Fruit fly (Drosophila melanogaster) whole organism, embryonic: ENCODE results near the gene asun.
A peak's percentile ranks its signal among the peaks of the same experiment; 100 is the strongest.

Experiments
- B-H1 ChIP-seq: fragments of 200-800 bp; sonication (Bioruptor generic); IDR thresholded peaks from 3 replicates; pipeline ENCODE4 v1.3.6; 2022; ENCODE audit warnings: missing biosample characterization, missing genetic modification characterization
- BEAF-32 ChIP-seq: fragments of 200-800 bp; sonication (Bioruptor generic); optimal IDR thresholded peaks from 3 replicates; lab custom pipeline; 2017; ENCODE audit warnings: missing biosample characterization, missing genetic modification characterization, mild to moderate bottlenecking, moderate library complexity, missing genetic modification reagents
- CG10147 ChIP-seq: fragments of 200-800 bp; sonication (Bioruptor generic); optimal IDR thresholded peaks from 2 replicates; lab custom pipeline; 2019; ENCODE audit warnings: missing biosample characterization, mild to moderate bottlenecking, missing genetic modification characterization, moderate library complexity
- CG10543 ChIP-seq: fragments of 200-800 bp; sonication (Bioruptor generic); optimal IDR thresholded peaks from 3 replicates; lab custom pipeline; 2017; ENCODE audit warnings: missing biosample characterization, mild to moderate bottlenecking, missing genetic modification characterization, moderate library complexity
- CG10979 ChIP-seq: fragments of 200-800 bp; sonication (Bioruptor generic); optimal IDR thresholded peaks from 2 replicates; lab custom pipeline; 2018; ENCODE audit warnings: missing biosample characterization, mild to moderate bottlenecking, missing genetic modification characterization, moderate library complexity
- CG11085 ChIP-seq: fragments of 200-800 bp; sonication (Bioruptor generic); IDR thresholded peaks from 2 replicates; pipeline ENCODE4 v1.3.6; 2022; ENCODE audit warnings: missing biosample characterization, missing genetic modification characterization
- CG11504 ChIP-seq: fragments of 200-800 bp; sonication (Bioruptor generic); optimal IDR thresholded peaks from 3 replicates; lab custom pipeline; 2019; ENCODE audit warnings: missing biosample characterization, mild to moderate bottlenecking, missing genetic modification characterization, moderate library complexity
- CG11695 ChIP-seq: fragments of 200-800 bp; sonication (Bioruptor generic); IDR thresholded peaks from 3 replicates; pipeline ENCODE4 v1.3.6; 2022; ENCODE audit warnings: missing biosample characterization, missing genetic modification characterization
- CG12219 ChIP-seq: fragments of 200-800 bp; sonication (Bioruptor generic); optimal IDR thresholded peaks from 3 replicates; lab custom pipeline; 2018; ENCODE audit warnings: missing biosample characterization, mild to moderate bottlenecking, missing genetic modification characterization
- CG12659 ChIP-seq: fragments of 200-800 bp; sonication (Bioruptor generic); optimal IDR thresholded peaks from 3 replicates; lab custom pipeline; 2017; ENCODE audit warnings: mild to moderate bottlenecking, missing biosample characterization, missing genetic modification reagents, missing genetic modification characterization
- CG15601 ChIP-seq: fragments of 200-800 bp; sonication (Bioruptor generic); optimal IDR thresholded peaks from 3 replicates; lab custom pipeline; 2019; ENCODE audit warnings: missing biosample characterization, mild to moderate bottlenecking, missing genetic modification characterization, moderate library complexity
- CG18476 ChIP-seq: fragments of 200-800 bp; sonication (Bioruptor generic); optimal IDR thresholded peaks from 2 replicates; lab custom pipeline; 2016; ENCODE audit warnings: missing biosample characterization, mild to moderate bottlenecking, missing genetic modification characterization
- CG18619 ChIP-seq: fragments of 200-800 bp; sonication (Bioruptor generic); optimal IDR thresholded peaks from 3 replicates; lab custom pipeline; 2017; ENCODE audit warnings: missing biosample characterization, mild to moderate bottlenecking, missing genetic modification characterization
- CG2116 ChIP-seq: fragments of 200-800 bp; sonication (Bioruptor generic); optimal IDR thresholded peaks from 3 replicates; lab custom pipeline; 2018; ENCODE audit warnings: missing biosample characterization, mild to moderate bottlenecking, missing genetic modification characterization
- CG2120 ChIP-seq: fragments of 200-800 bp; sonication (Bioruptor generic); optimal IDR thresholded peaks from 3 replicates; lab custom pipeline; 2016; ENCODE audit warnings: missing biosample characterization, missing genetic modification characterization
- CG32772 ChIP-seq: fragments of 200-800 bp; sonication (Bioruptor generic); IDR thresholded peaks from 2 replicates; pipeline ENCODE4 v1.3.6; 2022; ENCODE audit warnings: missing biosample characterization, missing genetic modification characterization
- CG3838 ChIP-seq: fragments of 200-800 bp; sonication (Bioruptor generic); optimal IDR thresholded peaks from 3 replicates; lab custom pipeline; 2016; ENCODE audit warnings: missing biosample characterization, missing genetic modification characterization
- CG3995 ChIP-seq: fragments of 200-800 bp; sonication (Bioruptor generic); optimal IDR thresholded peaks from 3 replicates; lab custom pipeline; 2016; ENCODE audit warnings: missing biosample characterization, missing genetic modification characterization
- CG4404 ChIP-seq: fragments of 200-800 bp; sonication (Bioruptor generic); IDR thresholded peaks from 2 replicates; pipeline ENCODE4 v1.3.6; 2022; ENCODE audit warnings: missing biosample characterization, missing genetic modification characterization
- CG4854 ChIP-seq: fragments of 200-800 bp; sonication (Bioruptor generic); optimal IDR thresholded peaks from 2 replicates; lab custom pipeline; 2016; ENCODE audit warnings: missing biosample characterization, missing genetic modification characterization, inconsistent platforms
- CG6254 ChIP-seq: fragments of 200-800 bp; sonication (Bioruptor generic); optimal IDR thresholded peaks from 3 replicates; lab custom pipeline; 2017; ENCODE audit warnings: mild to moderate bottlenecking, missing biosample characterization, missing genetic modification reagents, missing genetic modification characterization
- CG6654 ChIP-seq: fragments of 200-800 bp; sonication (Bioruptor generic); optimal IDR thresholded peaks from 2 replicates; lab custom pipeline; 2017; ENCODE audit warnings: missing biosample characterization, mild to moderate bottlenecking, missing genetic modification characterization
- CG6854 ChIP-seq: fragments of 200-800 bp; sonication (Bioruptor generic); optimal IDR thresholded peaks from 3 replicates; lab custom pipeline; 2017; ENCODE audit warnings: missing biosample characterization, mild to moderate bottlenecking, missing genetic modification characterization
- CG7745 ChIP-seq: fragments of 200-800 bp; sonication (Bioruptor generic); optimal IDR thresholded peaks from 2 replicates; lab custom pipeline; 2018; ENCODE audit warnings: missing biosample characterization, mild to moderate bottlenecking, missing genetic modification characterization, moderate library complexity
- CG9609 ChIP-seq: fragments of 200-800 bp; sonication (Bioruptor generic); optimal IDR thresholded peaks from 3 replicates; lab custom pipeline; 2016; ENCODE audit warnings: missing biosample characterization, missing genetic modification characterization
- Dek ChIP-seq: fragments of 200-800 bp; sonication (Bioruptor generic); optimal IDR thresholded peaks from 3 replicates; lab custom pipeline; 2019; ENCODE audit warnings: missing biosample characterization, mild to moderate bottlenecking, missing genetic modification characterization, moderate library complexity
- MESR4 ChIP-seq: fragments of 200-800 bp; sonication (Bioruptor generic); optimal IDR thresholded peaks from 2 replicates; lab custom pipeline; 2018; ENCODE audit warnings: missing biosample characterization, mild to moderate bottlenecking, missing genetic modification characterization, moderate library complexity
- Mrtf ChIP-seq: fragments of 200-800 bp; sonication (Bioruptor generic); IDR thresholded peaks from 3 replicates; pipeline ENCODE4 v1.3.6; 2022; ENCODE audit warnings: missing biosample characterization, missing genetic modification characterization
- NC2β ChIP-seq: fragments of 200-800 bp; sonication (Bioruptor generic); optimal IDR thresholded peaks from 2 replicates; lab custom pipeline; 2016; ENCODE audit warnings: missing biosample characterization, missing genetic modification characterization
- Oaz ChIP-seq: fragments of 200-800 bp; sonication (Bioruptor generic); IDR thresholded peaks from 2 replicates; pipeline ENCODE4 v1.3.6; 2022; ENCODE audit warnings: missing biosample characterization, missing genetic modification characterization
- Scr ChIP-seq: fragments of 200-800 bp; sonication (Bioruptor generic); IDR thresholded peaks from 2 replicates; pipeline ENCODE4 v1.3.6; 2022; ENCODE audit warnings: missing biosample characterization, missing genetic modification characterization; ENCODE audit not compliant: partially characterized antibody
- cad ChIP-seq: fragments of >200 bp; optimal IDR thresholded peaks from 2 replicates; lab custom pipeline; 2017; ENCODE audit warnings: missing biosample characterization, missing genetic modification characterization
- disco-r ChIP-seq: fragments of 200-800 bp; sonication (Bioruptor generic); optimal IDR thresholded peaks from 2 replicates; lab custom pipeline; 2016; ENCODE audit warnings: missing biosample characterization, missing genetic modification characterization
- gce ChIP-seq: fragments of 200-800 bp; sonication (Bioruptor generic); IDR thresholded peaks from 3 replicates; pipeline ENCODE4 v1.3.6; 2022; ENCODE audit warnings: missing biosample characterization, missing genetic modification characterization
- hkb ChIP-seq, 2 experiments: fragments of 200-800 bp in 1 of 2; fragments of >200 bp in 1 of 2; sonication (Bioruptor generic) in 1 of 2; IDR thresholded peaks in 1 of 2; optimal IDR thresholded peaks in 1 of 2; 2 replicates each; pipeline versions ENCODE4 v1.3.6 to Lab custom; 2017 to 2022; ENCODE audit warnings: missing biosample characterization in 1 of 2, missing genetic modification characterization in 1 of 2
- jigr1 ChIP-seq: fragments of 200-800 bp; sonication (Bioruptor generic); IDR thresholded peaks from 3 replicates; pipeline ENCODE4 v1.3.6; 2022; ENCODE audit warnings: missing biosample characterization, missing genetic modification characterization
- lab ChIP-seq: fragments of 200-800 bp; sonication (Bioruptor generic); optimal IDR thresholded peaks from 3 replicates; lab custom pipeline; 2017; ENCODE audit warnings: missing biosample characterization, missing genetic modification characterization, mild to moderate bottlenecking, moderate library complexity, missing genetic modification reagents
- lmd ChIP-seq: fragments of 200-800 bp; sonication (Bioruptor generic); IDR thresholded peaks from 2 replicates; pipeline ENCODE4 v1.3.6; 2022; ENCODE audit warnings: missing biosample characterization, missing genetic modification characterization
- mirr ChIP-seq: fragments of 200-800 bp; sonication (Bioruptor generic); optimal IDR thresholded peaks from 3 replicates; lab custom pipeline; 2018; ENCODE audit warnings: missing biosample characterization, mild to moderate bottlenecking, missing genetic modification characterization
- nerfin-1 ChIP-seq: fragments of 200-800 bp; sonication (Bioruptor generic); optimal IDR thresholded peaks from 3 replicates; lab custom pipeline; 2019; ENCODE audit warnings: missing biosample characterization, mild to moderate bottlenecking, missing genetic modification characterization, moderate library complexity
- rib ChIP-seq: fragments of 200-800 bp; sonication (Bioruptor generic); IDR thresholded peaks from 2 replicates; pipeline ENCODE4 v1.3.6; 2022; ENCODE audit warnings: missing biosample characterization, missing genetic modification characterization
- sc ChIP-seq, 3 experiments: fragments of >200 bp in 2 of 3; fragments of 200-800 bp in 1 of 3; sonication (Bioruptor generic) in 1 of 3; optimal IDR thresholded peaks; 2 replicates in 2 of 3; 3 replicates in 1 of 3; lab custom pipeline; 2017; ENCODE audit warnings: mild to moderate bottlenecking in 1 of 3, missing biosample characterization in 1 of 3, missing genetic modification characterization in 1 of 3, missing genetic modification reagents in 1 of 3
- stwl ChIP-seq: fragments of 200-800 bp; sonication (Bioruptor generic); optimal IDR thresholded peaks from 3 replicates; lab custom pipeline; 2018; ENCODE audit warnings: missing biosample characterization, mild to moderate bottlenecking, missing genetic modification characterization, moderate library complexity
- tap ChIP-seq: fragments of 200-800 bp; optimal IDR thresholded peaks from 3 replicates; lab custom pipeline; 2019; ENCODE audit warnings: missing biosample characterization, mild to moderate bottlenecking, missing genetic modification characterization, moderate library complexity
- twi ChIP-seq: fragments of 200-800 bp; optimal IDR thresholded peaks from 2 replicates; lab custom pipeline; 2019; ENCODE audit warnings: missing biosample characterization, mild to moderate bottlenecking, missing genetic modification characterization, moderate library complexity
- vvl ChIP-seq: fragments of 200-800 bp; sonication (Bioruptor generic); IDR thresholded peaks from 2 replicates; pipeline ENCODE4 v1.3.6; 2022; ENCODE audit warnings: missing biosample characterization, missing genetic modification characterization
- wdn ChIP-seq: fragments of 200-800 bp; sonication (Bioruptor generic); IDR thresholded peaks from 2 replicates; pipeline ENCODE4 v1.3.6; 2022; ENCODE audit warnings: missing biosample characterization, missing genetic modification characterization
- z ChIP-seq: fragments of 200-800 bp; sonication (Bioruptor generic); IDR thresholded peaks from 3 replicates; pipeline ENCODE4 v1.3.6; 2022; ENCODE audit warnings: missing biosample characterization, missing genetic modification characterization

The asun gene

DNA sequence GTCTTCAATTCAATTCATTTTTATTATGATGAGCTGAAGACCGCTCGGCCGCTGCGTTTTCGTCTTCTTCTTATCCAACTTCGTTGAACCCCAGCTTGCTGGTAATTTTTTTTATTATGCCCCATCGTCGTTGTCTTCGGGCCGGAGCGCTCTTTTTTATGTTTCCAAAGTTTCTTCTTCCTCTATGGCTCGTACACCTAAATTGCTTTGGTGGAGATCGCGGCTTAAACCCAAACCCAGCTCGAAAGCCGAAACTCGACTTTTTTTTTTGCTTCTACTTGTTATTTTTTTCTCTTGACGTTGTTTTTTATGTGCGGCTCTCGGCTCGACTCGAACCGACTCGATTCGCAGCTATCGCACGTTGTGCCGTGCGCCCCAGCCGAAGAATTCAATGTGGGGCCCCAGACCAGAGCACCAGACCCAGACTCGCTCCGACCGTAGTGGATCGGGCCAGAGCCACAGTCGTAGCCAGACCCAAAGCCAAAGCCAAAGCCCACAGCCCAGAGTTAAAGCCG is 11.1 kb upstream of the asun start (continued):
- TF ChIP-seq mirr = no peak
- no peak for TF ChIP-seq CG3838 (GFP tag; lab: Kevin White, UChicago)
- TF ChIP-seq CG10543 (GFP tag; lab: Kevin White, UChicago) = peak; percentile 98

DNA sequence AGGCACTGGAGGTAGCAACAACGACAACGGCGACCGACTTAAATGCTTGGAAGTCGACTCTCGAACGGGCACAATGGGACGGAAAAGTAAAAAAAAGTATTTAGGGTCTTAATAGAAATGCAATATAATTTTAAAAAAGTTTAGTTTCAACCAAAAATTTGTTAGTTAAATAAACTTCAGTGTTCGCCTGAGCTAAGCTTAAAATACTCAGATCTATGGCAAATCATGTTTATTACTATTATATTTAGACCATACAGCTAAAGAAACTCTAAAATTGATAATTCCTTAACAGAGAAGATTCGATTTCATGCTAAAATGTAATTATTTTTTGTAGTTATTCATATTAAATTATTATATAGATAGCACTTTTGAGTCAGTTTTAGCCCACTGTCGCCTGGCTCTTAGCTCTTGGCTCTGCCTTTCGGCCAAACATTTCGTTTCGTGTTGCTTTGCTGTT is 10.6 kb upstream of the asun start:
- TF ChIP-seq BEAF-32 (GFP tag; lab: Kevin White, UChicago) = no peak
- no peak for TF ChIP-seq Oaz (GFP tag; lab: Robert Waterston, UW)
- peak; percentile 74 for TF ChIP-seq nerfin-1
- TF ChIP-seq CG10979 (tag; lab: Kevin White, UChicago) = peak; percentile 84
- TF ChIP-seq CG2116 = peak; percentile 34
- peak; percentile 65 for TF ChIP-seq tap
- no peak for TF ChIP-seq z
- TF ChIP-seq lab = peak; percentile 87
- no peak for TF ChIP-seq CG11085 (GFP tag; lab: Robert Waterston, UW)
- TF ChIP-seq CG12659 (GFP tag; lab: Kevin White, UChicago) = peak; percentile 89
- peak; percentile 56 for TF ChIP-seq twi (tag; lab: Kevin White, UChicago)
- peak; percentile 56 for TF ChIP-seq CG18476 (GFP tag; lab: Kevin White, UChicago)
- peak; percentile 69 for TF ChIP-seq CG6854
- no peak for TF ChIP-seq lmd (GFP tag; lab: Robert Waterston, UW)
- no peak for TF ChIP-seq cad (GFP tag; lab: Kevin White, UChicago)
- peak; percentile 90 for TF ChIP-seq CG18619 (GFP tag; lab: Kevin White, UChicago)
- TF ChIP-seq stwl (tag; lab: Kevin White, UChicago) = no peak
- peak; percentile 77 for TF ChIP-seq CG11504 (tag; lab: Kevin White, UChicago)
- TF ChIP-seq B-H1 = no peak
- TF ChIP-seq Scr (GFP tag; lab: Robert Waterston, UW) = no peak
- no peak for TF ChIP-seq CG3995 (GFP tag; lab: Kevin White, UChicago)
- TF ChIP-seq NC2β (GFP tag; lab: Kevin White, UChicago) = no peak
- no peak for TF ChIP-seq vvl (GFP tag; lab: Robert Waterston, UW)
- peak; percentile 56 for TF ChIP-seq CG6254 (GFP tag; lab: Kevin White, UChicago)
- TF ChIP-seq CG32772 (GFP tag; lab: Robert Waterston, UW) = no peak
- no peak for TF ChIP-seq MESR4 (GFP tag; lab: Kevin White, UChicago)
- TF ChIP-seq CG6654 (GFP tag; lab: Kevin White, UChicago) = peak; percentile 58
- no peak for TF ChIP-seq CG4404 (GFP tag; lab: Robert Waterston, UW)
- no peak for TF ChIP-seq CG11695
- no peak for TF ChIP-seq CG9609 (GFP tag; lab: Kevin White, UChicago)
- peak; percentile 49 for TF ChIP-seq Dek (tag; lab: Kevin White, UChicago)
- no peak for TF ChIP-seq CG7745 (tag; lab: Kevin White, UChicago)
- peak; percentile 76 for TF ChIP-seq CG15601
- TF ChIP-seq sc (optimal IDR thresholded peaks at IDR 0.05; lab: Kevin White, UChicago) = no peak
- TF ChIP-seq sc (GFP tag; optimal IDR thresholded peaks at IDR 0.05; lab: Kevin White, UChicago) = peak; percentile 63
- TF ChIP-seq disco-r (GFP tag; lab: Kevin White, UChicago) = no peak
- peak; percentile 8 for TF ChIP-seq CG4854 (GFP tag; lab: Kevin White, UChicago)
- TF ChIP-seq hkb (optimal IDR thresholded peaks at IDR 0.05; lab: Kevin White, UChicago) = no peak
- TF ChIP-seq hkb (GFP tag; IDR thresholded peaks at IDR 0.05; lab: Robert Waterston, UW) = no peak
- no peak for TF ChIP-seq jigr1 (GFP tag; lab: Robert Waterston, UW)
- TF ChIP-seq Mrtf (GFP tag; lab: Robert Waterston, UW) = no peak
- peak; percentile 8 for TF ChIP-seq CG12219
- TF ChIP-seq gce = no peak
- no peak for TF ChIP-seq wdn (GFP tag; lab: Robert Waterston, UW)
- TF ChIP-seq rib (GFP tag; lab: Robert Waterston, UW) = no peak
- TF ChIP-seq CG10147 (GFP tag; lab: Kevin White, UChicago) = peak; percentile 75
- peak; percentile 64 for TF ChIP-seq CG2120
